Fruit fly (Drosophila melanogaster) whole organism, embryonic: ENCODE measurements around the gene CG32573.
A peak's percentile ranks its signal among the peaks of the same experiment; 100 is the strongest.

Experiments used
- BEAF-32 ChIP-seq: fragments of 200-800 bp; sonication (Bioruptor generic); optimal IDR thresholded peaks from 3 replicates; lab custom pipeline; 2017; ENCODE audit warnings: missing biosample characterization, missing genetic modification characterization, mild to moderate bottlenecking, moderate library complexity, missing genetic modification reagents
- Blimp-1 ChIP-seq: fragments of 200-800 bp; sonication (Bioruptor generic); optimal IDR thresholded peaks from 3 replicates; lab custom pipeline; 2018; ENCODE audit warnings: missing biosample characterization, missing genetic modification characterization, mild to moderate bottlenecking, moderate library complexity, missing genetic modification reagents
- CG1024 ChIP-seq: fragments of 200-800 bp; sonication (Bioruptor generic); IDR thresholded peaks from 2 replicates; pipeline ENCODE4 v1.3.6; 2022; ENCODE audit warnings: missing biosample characterization, missing genetic modification characterization
- CG10431 ChIP-seq: fragments of 200-800 bp; sonication (Bioruptor generic); optimal IDR thresholded peaks from 3 replicates; lab custom pipeline; 2018; ENCODE audit warnings: missing biosample characterization, mild to moderate bottlenecking, missing genetic modification characterization
- CG10543 ChIP-seq: fragments of 200-800 bp; sonication (Bioruptor generic); optimal IDR thresholded peaks from 3 replicates; lab custom pipeline; 2017; ENCODE audit warnings: missing biosample characterization, mild to moderate bottlenecking, missing genetic modification characterization, moderate library complexity
- CG10959 ChIP-seq: fragments of 200-800 bp; sonication (Bioruptor generic); IDR thresholded peaks from 2 replicates; pipeline ENCODE4 v1.3.6; 2022; ENCODE audit warnings: missing biosample characterization, missing genetic modification characterization
- CG11247 ChIP-seq: fragments of 200-800 bp; sonication (Bioruptor generic); IDR thresholded peaks from 2 replicates; pipeline ENCODE4 v1.3.6; 2022; ENCODE audit warnings: missing biosample characterization, missing genetic modification characterization
- CG14014 ChIP-seq: fragments of 200-800 bp; sonication (Bioruptor generic); IDR thresholded peaks from 2 replicates; pipeline ENCODE4 v1.3.6; 2022; ENCODE audit warnings: missing biosample characterization, missing genetic modification characterization
- CG14667 ChIP-seq: fragments of 200-800 bp; sonication (Bioruptor generic); IDR thresholded peaks from 2 replicates; pipeline ENCODE4 v1.3.6; 2022; ENCODE audit warnings: missing biosample characterization, missing genetic modification characterization
- CG17361 ChIP-seq: fragments of 200-800 bp; sonication (Bioruptor generic); IDR thresholded peaks from 3 replicates; pipeline ENCODE4 v1.3.6; 2022; ENCODE audit warnings: missing biosample characterization, missing genetic modification characterization
- CG32532 ChIP-seq: fragments of 200-800 bp; sonication (Bioruptor generic); IDR thresholded peaks from 2 replicates; pipeline ENCODE4 v1.3.6; 2022; ENCODE audit warnings: missing biosample characterization, missing genetic modification characterization
- CG3995 ChIP-seq: fragments of 200-800 bp; sonication (Bioruptor generic); optimal IDR thresholded peaks from 3 replicates; lab custom pipeline; 2016; ENCODE audit warnings: missing biosample characterization, missing genetic modification characterization
- CG43689 ChIP-seq: fragments of 200-800 bp; sonication (Bioruptor generic); IDR thresholded peaks from 2 replicates; pipeline ENCODE4 v1.3.6; 2022; ENCODE audit warnings: missing biosample characterization, missing genetic modification characterization
- CG4854 ChIP-seq: fragments of 200-800 bp; sonication (Bioruptor generic); optimal IDR thresholded peaks from 2 replicates; lab custom pipeline; 2016; ENCODE audit warnings: missing biosample characterization, missing genetic modification characterization, inconsistent platforms
- CG5245 ChIP-seq: fragments of 200-800 bp; sonication (Bioruptor generic); optimal IDR thresholded peaks from 3 replicates; lab custom pipeline; 2016; ENCODE audit warnings: missing biosample characterization, missing genetic modification characterization
- CG6854 ChIP-seq: fragments of 200-800 bp; sonication (Bioruptor generic); optimal IDR thresholded peaks from 3 replicates; lab custom pipeline; 2017; ENCODE audit warnings: missing biosample characterization, mild to moderate bottlenecking, missing genetic modification characterization
- CG7786 ChIP-seq: fragments of 200-800 bp; sonication (Bioruptor generic); optimal IDR thresholded peaks from 2 replicates; lab custom pipeline; 2016; ENCODE audit warnings: missing biosample characterization, missing genetic modification characterization
- CG8765 ChIP-seq: fragments of 200-800 bp; sonication (Bioruptor generic); IDR thresholded peaks from 2 replicates; pipeline ENCODE4 v1.3.6; 2022; ENCODE audit warnings: missing biosample characterization, missing genetic modification characterization
- Dbx ChIP-seq: fragments of 200-800 bp; sonication (Bioruptor generic); IDR thresholded peaks from 3 replicates; pipeline ENCODE4 v1.3.6; 2022; ENCODE audit warnings: missing biosample characterization, missing genetic modification characterization
- Deaf1 ChIP-seq: fragments of 200-800 bp; optimal IDR thresholded peaks from 3 replicates; lab custom pipeline; 2019; ENCODE audit warnings: missing biosample characterization, mild to moderate bottlenecking, missing genetic modification characterization, moderate library complexity
- Dll ChIP-seq: fragments of 200-800 bp; sonication (Bioruptor generic); IDR thresholded peaks from 4 replicates; pipeline ENCODE4 v1.3.6; 2022; ENCODE audit warnings: missing biosample characterization, missing genetic modification characterization; ENCODE audit not compliant: partially characterized antibody
- Dref ChIP-seq: fragments of 200-800 bp; sonication (Bioruptor generic); IDR thresholded peaks from 2 replicates; pipeline ENCODE4 v1.3.6; 2022; ENCODE audit warnings: missing biosample characterization, missing genetic modification characterization
- E2f1 ChIP-seq: fragments of 200-800 bp; sonication (Bioruptor generic); IDR thresholded peaks from 2 replicates; pipeline ENCODE4 v1.3.6; 2022; ENCODE audit warnings: missing biosample characterization, missing genetic modification characterization
- Hmr ChIP-seq: fragments of 200-800 bp; sonication (Bioruptor generic); optimal IDR thresholded peaks from 3 replicates; lab custom pipeline; 2017; ENCODE audit warnings: mild to moderate bottlenecking, missing biosample characterization, missing genetic modification reagents, missing genetic modification characterization
- Hsf ChIP-seq: fragments of 200-800 bp; sonication (Bioruptor generic); optimal IDR thresholded peaks from 3 replicates; lab custom pipeline; 2016; ENCODE audit warnings: missing biosample characterization, missing genetic modification characterization
- Lpt ChIP-seq: fragments of >200 bp; optimal IDR thresholded peaks from 2 replicates; lab custom pipeline; 2018; ENCODE audit warnings: missing biosample characterization, missing genetic modification characterization
- MTF-1 ChIP-seq: fragments of 200-800 bp; sonication (Bioruptor generic); optimal IDR thresholded peaks from 2 replicates; lab custom pipeline; 2018; ENCODE audit warnings: missing biosample characterization, mild to moderate bottlenecking, missing genetic modification characterization, borderline replicate concordance
- Max ChIP-seq: fragments of 200-800 bp; sonication (Bioruptor generic); optimal IDR thresholded peaks from 2 replicates; lab custom pipeline; 2016; ENCODE audit warnings: missing biosample characterization, mild to moderate bottlenecking, missing genetic modification characterization
- Nf-YA ChIP-seq: fragments of 200-800 bp; sonication (Bioruptor generic); IDR thresholded peaks from 2 replicates; pipeline ENCODE4 v1.3.6; 2022; ENCODE audit warnings: missing biosample characterization, missing genetic modification characterization
- Oli ChIP-seq: fragments of 200-800 bp; sonication (Bioruptor generic); optimal IDR thresholded peaks from 2 replicates; lab custom pipeline; 2018; ENCODE audit warnings: missing biosample characterization, mild to moderate bottlenecking, missing genetic modification characterization, moderate library complexity
- Opbp ChIP-seq: fragments of 200-800 bp; sonication (Bioruptor generic); IDR thresholded peaks from 3 replicates; pipeline ENCODE4 v1.3.6; 2022; ENCODE audit warnings: missing biosample characterization, missing genetic modification characterization; ENCODE audit not compliant: partially characterized antibody
- Sox102F ChIP-seq: fragments of 200-800 bp; sonication (Bioruptor generic); optimal IDR thresholded peaks from 2 replicates; lab custom pipeline; 2018; ENCODE audit warnings: missing biosample characterization, mild to moderate bottlenecking, missing genetic modification characterization, moderate library complexity
- Stat92E ChIP-seq, 3 experiments: fragments of >200 bp in 2 of 3; fragments of 200-800 bp in 1 of 3; sonication (Bioruptor generic) in 1 of 3; optimal IDR thresholded peaks; 2 replicates each; lab custom pipeline; 2017 to 2019; ENCODE audit warnings: missing biosample characterization in 3 of 3, missing genetic modification characterization in 3 of 3, mild to moderate bottlenecking in 1 of 3, moderate library complexity in 1 of 3
- ato ChIP-seq: fragments of 200-800 bp; sonication (Bioruptor generic); IDR thresholded peaks from 2 replicates; pipeline ENCODE4 v1.3.6; 2022; ENCODE audit warnings: missing biosample characterization, missing genetic modification characterization; ENCODE audit not compliant: partially characterized antibody
- az2 ChIP-seq: fragments of 200-800 bp; sonication (Bioruptor generic); optimal IDR thresholded peaks from 3 replicates; lab custom pipeline; 2016; ENCODE audit warnings: missing biosample characterization, missing genetic modification characterization
- cwo ChIP-seq: fragments of 200-800 bp; sonication (Bioruptor generic); optimal IDR thresholded peaks from 3 replicates; lab custom pipeline; 2017; ENCODE audit warnings: missing biosample characterization, missing genetic modification characterization, mild to moderate bottlenecking, moderate library complexity, missing genetic modification reagents
- esg ChIP-seq: fragments of 200-800 bp; sonication (Bioruptor generic); conservative IDR thresholded peaks from 2 replicates; pipeline ENCODE4 v1.3.6; 2022; ENCODE audit warnings: missing biosample characterization, missing genetic modification characterization
- gsb ChIP-seq: fragments of 200-800 bp; sonication (Bioruptor generic); IDR thresholded peaks from 2 replicates; pipeline ENCODE4 v1.3.6; 2022; ENCODE audit warnings: missing biosample characterization, missing genetic modification characterization
- gsb-n ChIP-seq: fragments of 200-800 bp; sonication (Bioruptor generic); optimal IDR thresholded peaks from 3 replicates; lab custom pipeline; 2018; ENCODE audit warnings: missing biosample characterization, mild to moderate bottlenecking, missing genetic modification characterization
- her ChIP-seq: fragments of 200-800 bp; sonication (Bioruptor generic); optimal IDR thresholded peaks from 2 replicates; lab custom pipeline; 2016; ENCODE audit warnings: missing biosample characterization, missing genetic modification characterization
- ind ChIP-seq: fragments of 200-800 bp; sonication (Bioruptor generic); optimal IDR thresholded peaks from 3 replicates; lab custom pipeline; 2016; ENCODE audit warnings: missing biosample characterization, missing genetic modification characterization
- inv ChIP-seq: fragments of 200-800 bp; sonication (Bioruptor generic); IDR thresholded peaks from 2 replicates; pipeline ENCODE4 v1.3.6; 2022; ENCODE audit warnings: missing biosample characterization, missing genetic modification characterization; ENCODE audit not compliant: partially characterized antibody
- jing ChIP-seq: fragments of 200-800 bp; sonication (Bioruptor generic); optimal IDR thresholded peaks from 2 replicates; lab custom pipeline; 2018; ENCODE audit warnings: missing biosample characterization, mild to moderate bottlenecking, missing genetic modification characterization
- nau ChIP-seq: fragments of 200-800 bp; sonication (Bioruptor generic); optimal IDR thresholded peaks from 3 replicates; lab custom pipeline; 2017; ENCODE audit warnings: missing biosample characterization, mild to moderate bottlenecking, missing genetic modification characterization, missing genetic modification reagents
- pita ChIP-seq: fragments of 200-800 bp; sonication (Bioruptor generic); optimal IDR thresholded peaks from 2 replicates; lab custom pipeline; 2017; ENCODE audit warnings: missing biosample characterization, mild to moderate bottlenecking, missing genetic modification characterization
- repo ChIP-seq: fragments of 200-800 bp; sonication (Bioruptor generic); optimal IDR thresholded peaks from 2 replicates; lab custom pipeline; 2016; ENCODE audit warnings: missing biosample characterization, missing genetic modification characterization
- sd ChIP-seq: fragments of 200-800 bp; sonication (Bioruptor generic); optimal IDR thresholded peaks from 3 replicates; lab custom pipeline; 2018; ENCODE audit warnings: missing biosample characterization, mild to moderate bottlenecking, missing genetic modification characterization, moderate library complexity
- seq ChIP-seq: fragments of 200-800 bp; sonication (Bioruptor generic); IDR thresholded peaks from 2 replicates; pipeline ENCODE4 v1.3.6; 2022; ENCODE audit warnings: missing biosample characterization, missing genetic modification characterization
- sna ChIP-seq: fragments of 200-800 bp; sonication (Bioruptor generic); IDR thresholded peaks from 2 replicates; pipeline ENCODE4 v1.3.6; 2022; ENCODE audit warnings: missing biosample characterization, missing genetic modification characterization; ENCODE audit not compliant: partially characterized antibody
- tio ChIP-seq: fragments of 200-800 bp; sonication (Bioruptor generic); optimal IDR thresholded peaks from 2 replicates; lab custom pipeline; 2017; ENCODE audit warnings: missing biosample characterization, missing genetic modification characterization, inconsistent platforms

CG32573 gene

dm6 chrX:16691440-16691839 is 40.3 kb downstream of the CG32573 start (continued):
- TF ChIP-seq CG4854 (GFP tag; lab: Kevin White, UChicago) = peak; percentile 70
- TF ChIP-seq Lpt (GFP tag; lab: Kevin White, UChicago) = no peak
- peak in 1 of 3 experiments; percentile 45 for TF ChIP-seq Stat92E (GFP tag; optimal IDR thresholded peaks at IDR 0.05; lab: Kevin White, UChicago)
- peak; percentile 84 for TF ChIP-seq ind (GFP tag; lab: Kevin White, UChicago)
- peak; percentile 87 for TF ChIP-seq CG1024 (GFP tag; lab: Robert Waterston, UW)
- TF ChIP-seq CG3995 = no peak
- peak; percentile 75 for TF ChIP-seq CG10959 (GFP tag; lab: Robert Waterston, UW)
- peak; percentile 61 for TF ChIP-seq Hmr (GFP tag; lab: Kevin White, UChicago)
- TF ChIP-seq Oli (tag; lab: Kevin White, UChicago) = peak; percentile 90
- TF ChIP-seq inv (GFP tag; lab: Robert Waterston, UW) = no peak
- no peak for TF ChIP-seq Opbp (GFP tag; lab: Robert Waterston, UW)
- TF ChIP-seq gsb-n (tag; lab: Kevin White, UChicago) = peak; percentile 90
- peak; percentile 18 for TF ChIP-seq CG6854
- TF ChIP-seq nau (GFP tag; lab: Kevin White, UChicago) = peak; percentile 73
- TF ChIP-seq tio (GFP tag; lab: Kevin White, UChicago) = peak; percentile 70
- TF ChIP-seq jing = peak; percentile 89
- TF ChIP-seq CG43689 (GFP tag; lab: Robert Waterston, UW) = no peak
- peak; percentile 93 for TF ChIP-seq Sox102F
- TF ChIP-seq her (GFP tag; lab: Kevin White, UChicago) = peak; percentile 77
- TF ChIP-seq seq = peak; percentile 84
- no peak for TF ChIP-seq sna (GFP tag; lab: Robert Waterston, UW)
- TF ChIP-seq Deaf1 (tag; lab: Kevin White, UChicago) = peak; percentile 44
- peak; percentile 55 for TF ChIP-seq cwo (GFP tag; lab: Kevin White, UChicago)
- peak; percentile 86 for TF ChIP-seq esg (GFP tag; lab: Robert Waterston, UW)
- peak; percentile 85 for TF ChIP-seq CG32532
- no peak for TF ChIP-seq pita
- TF ChIP-seq CG14667 (GFP tag; lab: Robert Waterston, UW) = peak; percentile 84
- peak; percentile 82 for TF ChIP-seq Blimp-1 (GFP tag; lab: Kevin White, UChicago)
- TF ChIP-seq Dll (GFP tag; lab: Robert Waterston, UW) = no peak
- peak; percentile 54; the same call in 1 of the 2 replicates for TF ChIP-seq CG8765
- TF ChIP-seq CG5245 = peak; percentile 87
- peak; percentile 90 for TF ChIP-seq az2 (GFP tag; lab: Kevin White, UChicago)
- peak; percentile 69 for TF ChIP-seq sd (tag; lab: Kevin White, UChicago)
- TF ChIP-seq CG10431 (GFP tag; lab: Kevin White, UChicago) = peak; percentile 62
- peak; percentile 81 for TF ChIP-seq CG7786 (GFP tag; lab: Kevin White, UChicago)
- no peak for TF ChIP-seq Dbx (GFP tag; lab: Robert Waterston, UW)
- no peak for TF ChIP-seq BEAF-32 (GFP tag; lab: Kevin White, UChicago)
- peak; percentile 87 for TF ChIP-seq E2f1 (GFP tag; lab: Robert Waterston, UW)
- TF ChIP-seq ato (GFP tag; lab: Robert Waterston, UW) = no peak
- TF ChIP-seq Max (GFP tag; lab: Kevin White, UChicago) = peak; percentile 56
- TF ChIP-seq CG17361 = peak; percentile 85
- TF ChIP-seq MTF-1 (GFP tag; lab: Kevin White, UChicago) = peak; percentile 75
- peak; percentile 86 for TF ChIP-seq CG14014 (GFP tag; lab: Robert Waterston, UW)
- TF ChIP-seq Dref (GFP tag; lab: Robert Waterston, UW) = no peak
- TF ChIP-seq CG11247 (GFP tag; lab: Robert Waterston, UW) = peak; percentile 76
- peak; percentile 7 for TF ChIP-seq CG10543 (GFP tag; lab: Kevin White, UChicago)
- TF ChIP-seq Nf-YA (GFP tag; lab: Robert Waterston, UW) = peak; percentile 79
- TF ChIP-seq repo (GFP tag; lab: Kevin White, UChicago) = peak; percentile 82
- peak; percentile 86 for TF ChIP-seq Hsf (GFP tag; lab: Kevin White, UChicago)
- peak; percentile 61; the same call in 1 of the 2 replicates for TF ChIP-seq gsb (GFP tag; lab: Robert Waterston, UW)
